Worm (Caenorhabditis elegans): ENCODE data around the gene rpl-5.

The rpl-5 gene

DNA sequence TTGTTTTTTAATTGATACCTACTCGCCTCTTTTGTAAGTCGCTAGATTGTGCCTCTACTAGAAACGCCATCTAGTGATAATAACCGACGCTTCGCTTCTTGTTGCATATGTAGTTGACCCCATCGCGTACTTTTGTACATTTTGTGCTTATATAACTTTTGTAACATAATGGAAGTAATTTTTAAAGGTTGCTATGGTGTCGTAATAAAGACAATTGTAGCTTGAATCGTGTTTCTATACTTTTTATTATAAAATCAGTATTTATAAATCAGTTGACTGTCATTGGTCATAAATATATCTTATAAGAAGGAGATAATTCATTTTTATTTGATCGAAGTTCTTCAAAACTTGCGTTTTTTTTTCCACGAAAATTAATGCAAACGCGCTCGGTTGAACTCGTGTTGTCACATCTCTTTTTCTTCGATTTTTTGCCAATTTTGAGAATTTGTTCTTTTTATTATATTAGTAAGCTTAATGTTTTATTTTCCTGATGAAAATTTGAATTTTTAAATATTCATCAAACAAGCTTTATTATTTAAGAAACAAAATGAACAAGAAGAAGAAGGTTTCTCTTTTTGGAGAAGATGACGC is 7.9 kb downstream of the rpl-5 start, which contains the start of gene F54C9.9 (continued):
- no peak for TF ChIP-seq tag-97 (GFP tag; IDR thresholded peaks at IDR 0.05)
- TF ChIP-seq jun-1 (tag; optimal IDR thresholded peaks at IDR 0.05), result no peak
- no peak for TF ChIP-seq ceh-32 (tag; optimal IDR thresholded peaks at IDR 0.05; ENCODE audit: poor library complexity)
- no peak for TF ChIP-seq hmg-1.1 (GFP tag; IDR thresholded peaks at IDR 0.05)
- no peak for TF ChIP-seq duxl-1 (tag; optimal IDR thresholded peaks at IDR 0.05; ENCODE audit: poor library complexity)
- no peak for TF ChIP-seq hlh-30 (tag; optimal IDR thresholded peaks at IDR 0.05; ENCODE audit: insufficient read depth)
- TF ChIP-seq dmd-8 (GFP tag; IDR thresholded peaks at IDR 0.05), result no peak
- TF ChIP-seq daf-12 (tag; optimal IDR thresholded peaks at IDR 0.05), result no peak
- TF ChIP-seq unc-130 (GFP tag; optimal IDR thresholded peaks at IDR 0.05), result peak; percentile 54
- no peak for TF ChIP-seq mxl-2 (GFP tag; conservative IDR thresholded peaks at IDR 0.05)
- TF ChIP-seq aha-1 (tag), result no peak
- TF ChIP-seq php-3 (GFP tag; IDR thresholded peaks at IDR 0.05), result no peak
- TF ChIP-seq fos-1 (tag; optimal IDR thresholded peaks at IDR 0.05), result no peak
- TF ChIP-seq daf-8 (GFP tag; IDR thresholded peaks at IDR 0.05), result no peak
- TF ChIP-seq nhr-28 (tag; optimal IDR thresholded peaks at IDR 0.05), result peak; percentile 11
- TF ChIP-seq Y48G9A.11 (GFP tag; IDR thresholded peaks at IDR 0.05), result no peak
- no peak for TF ChIP-seq lin-15B (tag; optimal IDR thresholded peaks at IDR 0.05)
- no peak for TF ChIP-seq lin-1 (GFP tag; IDR thresholded peaks at IDR 0.05)
- no peak for TF ChIP-seq dve-1 (tag; optimal IDR thresholded peaks at IDR 0.05; ENCODE audit: insufficient read depth)
- no peak for TF ChIP-seq D1046.2 (GFP tag; IDR thresholded peaks at IDR 0.05)
- TF ChIP-seq vab-7 (GFP tag; IDR thresholded peaks at IDR 0.05), result no peak
- no peak for TF ChIP-seq lin-39 (tag; optimal IDR thresholded peaks at IDR 0.05)
- no peak for TF ChIP-seq ztf-11 (tag; optimal IDR thresholded peaks at IDR 0.05)
- no peak for TF ChIP-seq T20F7.1 (GFP tag; optimal IDR thresholded peaks at IDR 0.05)
- no peak for TF ChIP-seq nhr-102 (tag; optimal IDR thresholded peaks at IDR 0.05)
- TF ChIP-seq ceh-20 (GFP tag; IDR thresholded peaks at IDR 0.05), result no peak
- no peak for TF ChIP-seq nhr-6 (tag; optimal IDR thresholded peaks at IDR 0.05)
- no peak for TF ChIP-seq madf-5 (GFP tag; IDR thresholded peaks at IDR 0.05)
- TF ChIP-seq aly-2 (tag; optimal IDR thresholded peaks at IDR 0.05), result no peak
- TF ChIP-seq lin-38 (GFP tag; IDR thresholded peaks at IDR 0.05), result peak; percentile 82
- no peak for TF ChIP-seq zip-2 (tag; optimal IDR thresholded peaks at IDR 0.05)
- no peak for TF ChIP-seq nhr-237 (tag; optimal IDR thresholded peaks at IDR 0.05)
- no peak for TF ChIP-seq unc-62 (GFP tag; optimal IDR thresholded peaks at IDR 0.05 in 1 of 2)
- no peak for TF ChIP-seq unc-62 (tag; optimal IDR thresholded peaks at IDR 0.05)
- no peak for TF ChIP-seq lin-29 (GFP tag; IDR thresholded peaks at IDR 0.05)
- peak; percentile 4 for TF ChIP-seq dpl-1 (GFP tag; optimal IDR thresholded peaks at IDR 0.05)
- TF ChIP-seq attf-4 (tag; optimal IDR thresholded peaks at IDR 0.05), result no peak
- TF ChIP-seq nhr-10 (tag; optimal IDR thresholded peaks at IDR 0.05), result no peak
- TF ChIP-seq arid-1 (GFP tag; conservative IDR thresholded peaks at IDR 0.05), result no peak
- no peak for TF ChIP-seq F10B5.3 (tag; optimal IDR thresholded peaks at IDR 0.05)
- no peak for TF ChIP-seq spr-3 (GFP tag; optimal IDR thresholded peaks at IDR 0.05)
- no peak for TF ChIP-seq egl-43 (GFP tag; IDR thresholded peaks at IDR 0.05)

ce11 chrII:8581700-8582099 is 12.0 kb downstream of the rpl-5 start, which contains the start of gene arl-1:
Gene arl-1, plus strand, starts transcription at chrII:8582000.
- TF ChIP-seq dve-1 (tag; optimal IDR thresholded peaks at IDR 0.05; ENCODE audit: insufficient read depth), result no peak
- no peak for TF ChIP-seq nhr-77 (tag; optimal IDR thresholded peaks at IDR 0.05)
- no peak for TF ChIP-seq lin-38 (GFP tag; IDR thresholded peaks at IDR 0.05)
- no peak for TF ChIP-seq nhr-25 (tag; optimal IDR thresholded peaks at IDR 0.05; ENCODE audit: borderline replicate concordance, insufficient read depth)
- TF ChIP-seq mxl-3 (GFP tag; optimal IDR thresholded peaks at IDR 0.05), result no peak
- no peak for TF ChIP-seq snpc-4 (tag; optimal IDR thresholded peaks at IDR 0.05)
- no peak for TF ChIP-seq madf-9 (GFP tag; conservative IDR thresholded peaks at IDR 0.05)
- TF ChIP-seq nhr-6 (tag; optimal IDR thresholded peaks at IDR 0.05), result no peak
- no peak for TF ChIP-seq fkh-10 (GFP tag; optimal IDR thresholded peaks at IDR 0.05)
- no peak for TF ChIP-seq lsy-2 (tag; optimal IDR thresholded peaks at IDR 0.05)
